Worm (Caenorhabditis elegans) whole organism, midembryonic: ENCODE results near the gene T24E12.13.

ENCODE experiments used
- T22C8.4 ChIP-seq: fragments of 200-800 bp; sonication (Bioruptor generic); IDR thresholded peaks from 2 replicates; pipeline ENCODE4 v1.3.6; 2022; ENCODE audit warnings: missing genetic modification characterization, missing compliant biosample characterization
- cog-1 ChIP-seq: sonication (generic microtip); optimal IDR thresholded peaks from 2 replicates; lab custom pipeline; 2016; ENCODE audit warnings: missing genetic modification characterization, missing compliant biosample characterization
- flt-1 ChIP-seq: fragments of 200-800 bp; sonication (Bioruptor generic); IDR thresholded peaks from 2 replicates; pipeline ENCODE4 v1.3.6; 2022; ENCODE audit warnings: missing genetic modification characterization, missing compliant biosample characterization
- klf-2 ChIP-seq: fragments of 200-800 bp; sonication (Bioruptor generic); conservative IDR thresholded peaks from 2 replicates; pipeline ENCODE4 v1.3.6; 2022; ENCODE audit warnings: missing genetic modification reagents, missing genetic modification characterization, missing compliant biosample characterization
- med-1 ChIP-seq: sonication (generic microtip); optimal IDR thresholded peaks from 2 replicates; lab custom pipeline; 2017; ENCODE audit warnings: missing genetic modification characterization, mild to moderate bottlenecking, missing compliant biosample characterization, antibody characterized with exemption, missing genetic modification reagents; ENCODE audit not compliant: insufficient read depth
- tab-1 ChIP-seq: fragments of 200-800 bp; sonication (Bioruptor generic); IDR thresholded peaks from 2 replicates; pipeline ENCODE4 v1.3.6; 2022; ENCODE audit warnings: missing genetic modification characterization, missing compliant biosample characterization
- ztf-23 ChIP-seq: fragments of 200-800 bp; sonication (Bioruptor generic); IDR thresholded peaks from 2 replicates; pipeline ENCODE4 v1.3.6; 2022; ENCODE audit warnings: missing genetic modification reagents, missing genetic modification characterization, missing compliant biosample characterization
- ztf-29 ChIP-seq: fragments of 200-800 bp; sonication (Bioruptor generic); IDR thresholded peaks from 2 replicates; pipeline ENCODE4 v1.3.6; 2022; ENCODE audit warnings: missing genetic modification reagents, missing genetic modification characterization, missing compliant biosample characterization

ce11 chrII:3805518-3805917 is 18.3 kb downstream of the T24E12.13 start:
- no peak for TF ChIP-seq cog-1 (tag; lab: Kevin White, UChicago)
- TF ChIP-seq ztf-29 (GFP tag; lab: Robert Waterston, UW) = no peak
- no peak for TF ChIP-seq flt-1 (GFP tag; lab: Robert Waterston, UW)
- no peak for TF ChIP-seq T22C8.4 (GFP tag; lab: Robert Waterston, UW)
- TF ChIP-seq ztf-23 (GFP tag; lab: Robert Waterston, UW) = no peak
- TF ChIP-seq tab-1 = no peak
- TF ChIP-seq med-1 (GFP tag; lab: Kevin White, UChicago) = no peak
- no peak for TF ChIP-seq klf-2 (GFP tag; lab: Robert Waterston, UW)
